Fruit fly (Drosophila melanogaster) whole organism, prepupa: ENCODE data around the gene CG18754.
A peak's percentile ranks its signal among the peaks of the same experiment; 100 is the strongest.

Source experiments
- Blimp-1 ChIP-seq: fragments of 200-800 bp; sonication (Bioruptor generic); optimal IDR thresholded peaks from 3 replicates; lab custom pipeline; 2017; ENCODE audit warnings: missing biosample characterization, missing genetic modification characterization, mild to moderate bottlenecking, moderate library complexity, missing genetic modification reagents
- CG10631 ChIP-seq: fragments of 200-800 bp; sonication (Bioruptor generic); optimal IDR thresholded peaks from 2 replicates; lab custom pipeline; 2016; ENCODE audit warnings: missing biosample characterization, missing genetic modification characterization
- CG10669 ChIP-seq: fragments of 200-800 bp; sonication (Bioruptor generic); optimal IDR thresholded peaks from 3 replicates; lab custom pipeline; 2018; ENCODE audit warnings: missing biosample characterization, mild to moderate bottlenecking, missing genetic modification characterization, moderate library complexity
- CG11294 ChIP-seq: fragments of 200-800 bp; sonication (Bioruptor generic); IDR thresholded peaks from 2 replicates; pipeline ENCODE4 v1.3.6; 2022; ENCODE audit warnings: missing biosample characterization, missing genetic modification characterization
- CG11762 ChIP-seq: fragments of 200-800 bp; sonication (Bioruptor generic); optimal IDR thresholded peaks from 3 replicates; lab custom pipeline; 2016; ENCODE audit warnings: missing biosample characterization, missing genetic modification characterization; ENCODE audit not compliant: insufficient read depth
- CG11902 ChIP-seq: fragments of 200-800 bp; sonication (Bioruptor generic); optimal IDR thresholded peaks from 3 replicates; lab custom pipeline; 2016; ENCODE audit warnings: missing biosample characterization, missing genetic modification characterization
- CG15336 ChIP-seq: fragments of 200-800 bp; sonication (Bioruptor generic); IDR thresholded peaks from 2 replicates; pipeline ENCODE4 v1.3.6; 2022; ENCODE audit warnings: missing biosample characterization, missing genetic modification characterization
- CG16779 ChIP-seq: fragments of 200-800 bp; sonication (Bioruptor generic); optimal IDR thresholded peaks from 3 replicates; lab custom pipeline; 2017; ENCODE audit warnings: missing biosample characterization, mild to moderate bottlenecking, missing genetic modification characterization
- CG3032 ChIP-seq: fragments of 200-800 bp; optimal IDR thresholded peaks from 2 replicates; lab custom pipeline; 2019; ENCODE audit warnings: missing biosample characterization, mild to moderate bottlenecking, missing genetic modification characterization, moderate library complexity
- CG31627 ChIP-seq: fragments of 200-800 bp; sonication (Bioruptor generic); optimal IDR thresholded peaks from 3 replicates; lab custom pipeline; 2016; ENCODE audit warnings: missing biosample characterization, missing genetic modification characterization
- CG32006 ChIP-seq: fragments of 200-800 bp; sonication (Bioruptor generic); optimal IDR thresholded peaks from 3 replicates; lab custom pipeline; 2017; ENCODE audit warnings: missing biosample characterization, mild to moderate bottlenecking, missing genetic modification characterization
- CG34406 ChIP-seq: fragments of 200-800 bp; sonication (Bioruptor generic); optimal IDR thresholded peaks from 3 replicates; lab custom pipeline; 2016; ENCODE audit warnings: missing biosample characterization, missing genetic modification characterization
- CG3919 ChIP-seq: fragments of 200-800 bp; sonication (Bioruptor generic); optimal IDR thresholded peaks from 3 replicates; lab custom pipeline; 2016; ENCODE audit warnings: missing biosample characterization, missing genetic modification characterization
- CG4318 ChIP-seq: fragments of 200-800 bp; sonication (Bioruptor generic); optimal IDR thresholded peaks from 3 replicates; lab custom pipeline; 2017; ENCODE audit warnings: missing biosample characterization, mild to moderate bottlenecking, missing genetic modification characterization
- CG6163 ChIP-seq: fragments of 200-800 bp; sonication (Bioruptor generic); IDR thresholded peaks from 3 replicates; pipeline ENCODE4 v1.3.6; 2022; ENCODE audit warnings: missing biosample characterization, missing genetic modification characterization
- CG6276 ChIP-seq: fragments of 200-800 bp; sonication (Bioruptor generic); optimal IDR thresholded peaks from 2 replicates; lab custom pipeline; 2017; ENCODE audit warnings: missing biosample characterization, mild to moderate bottlenecking, missing genetic modification characterization
- CG6792 ChIP-seq: fragments of 200-800 bp; sonication (Bioruptor generic); optimal IDR thresholded peaks from 3 replicates; lab custom pipeline; 2016; ENCODE audit warnings: missing biosample characterization, missing genetic modification characterization
- CG6808 ChIP-seq: fragments of 200-800 bp; sonication (Bioruptor generic); optimal IDR thresholded peaks from 3 replicates; lab custom pipeline; 2017; ENCODE audit warnings: missing biosample characterization, missing genetic modification characterization, mild to moderate bottlenecking, moderate library complexity, missing genetic modification reagents
- CG6854 ChIP-seq: fragments of 200-800 bp; sonication (Bioruptor generic); optimal IDR thresholded peaks from 2 replicates; lab custom pipeline; 2017; ENCODE audit warnings: missing biosample characterization, mild to moderate bottlenecking, missing genetic modification characterization
- CG7368 ChIP-seq: fragments of 200-800 bp; sonication (Bioruptor generic); optimal IDR thresholded peaks from 3 replicates; lab custom pipeline; 2016; ENCODE audit warnings: missing biosample characterization, missing genetic modification characterization
- CG8119 ChIP-seq: fragments of 200-800 bp; sonication (Bioruptor generic); IDR thresholded peaks from 3 replicates; pipeline ENCODE4 v1.3.6; 2022; ENCODE audit warnings: missing biosample characterization, missing genetic modification characterization
- CG8319 ChIP-seq: fragments of 200-800 bp; sonication (Bioruptor generic); optimal IDR thresholded peaks from 3 replicates; lab custom pipeline; 2016; ENCODE audit warnings: missing biosample characterization, missing genetic modification characterization
- CG8632 ChIP-seq: fragments of 200-800 bp; sonication (Bioruptor generic); optimal IDR thresholded peaks from 3 replicates; lab custom pipeline; 2016; ENCODE audit warnings: missing biosample characterization, missing genetic modification characterization
- CG9139 ChIP-seq: fragments of 200-800 bp; sonication (Bioruptor generic); optimal IDR thresholded peaks from 3 replicates; lab custom pipeline; 2017; ENCODE audit warnings: missing biosample characterization, mild to moderate bottlenecking, missing genetic modification characterization
- Eip75B ChIP-seq: fragments of 200-800 bp; sonication (Bioruptor generic); optimal IDR thresholded peaks from 3 replicates; lab custom pipeline; 2016; ENCODE audit warnings: missing biosample characterization, missing genetic modification characterization
- Eip78C ChIP-seq: fragments of 200-800 bp; sonication (Bioruptor generic); peaks from one replicate; lab custom pipeline; 2016; ENCODE audit warnings: missing biosample characterization, missing genetic modification characterization
- Eip93F ChIP-seq: fragments of 200-800 bp; sonication (Bioruptor generic); optimal IDR thresholded peaks from 2 replicates; lab custom pipeline; 2016; ENCODE audit warnings: missing biosample characterization, mild to moderate bottlenecking, missing genetic modification characterization
- Ets21C ChIP-seq: fragments of 200-800 bp; sonication (Bioruptor generic); optimal IDR thresholded peaks from 3 replicates; lab custom pipeline; 2016; ENCODE audit warnings: missing biosample characterization, missing genetic modification characterization
- Ets96B ChIP-seq: fragments of 200-800 bp; optimal IDR thresholded peaks from 2 replicates; lab custom pipeline; 2019; ENCODE audit warnings: missing biosample characterization, mild to moderate bottlenecking, missing genetic modification characterization, moderate library complexity
- Gug ChIP-seq: fragments of 200-800 bp; sonication (Bioruptor generic); IDR thresholded peaks from 2 replicates; pipeline ENCODE4 v1.3.6; 2022; ENCODE audit warnings: missing biosample characterization, missing genetic modification characterization
- Hr38 ChIP-seq: sonication (Bioruptor generic); optimal IDR thresholded peaks from 2 replicates; lab custom pipeline; 2016; ENCODE audit warnings: missing biosample characterization, missing genetic modification characterization
- Hr39 ChIP-seq: fragments of 200-800 bp; sonication (Bioruptor generic); optimal IDR thresholded peaks from 2 replicates; lab custom pipeline; 2016; ENCODE audit warnings: missing biosample characterization, missing genetic modification characterization
- Hr4 ChIP-seq: fragments of 200-800 bp; sonication (Bioruptor generic); optimal IDR thresholded peaks from 3 replicates; lab custom pipeline; 2016; ENCODE audit warnings: missing biosample characterization, missing genetic modification characterization
- Lpt ChIP-seq: fragments of 200-800 bp; sonication (Bioruptor generic); optimal IDR thresholded peaks from 3 replicates; lab custom pipeline; 2016; ENCODE audit warnings: missing biosample characterization, missing genetic modification characterization
- Met ChIP-seq: fragments of 200-800 bp; sonication (Bioruptor generic); optimal IDR thresholded peaks from 3 replicates; lab custom pipeline; 2016; ENCODE audit warnings: missing biosample characterization, missing genetic modification characterization
- OdsH ChIP-seq: fragments of 200-800 bp; sonication (Bioruptor generic); optimal IDR thresholded peaks from 3 replicates; lab custom pipeline; 2016; ENCODE audit warnings: missing biosample characterization, missing genetic modification characterization
- Smox ChIP-seq: fragments of 200-800 bp; sonication (Bioruptor generic); optimal IDR thresholded peaks from 3 replicates; lab custom pipeline; 2016; ENCODE audit warnings: missing biosample characterization, missing genetic modification characterization
- Sox102F ChIP-seq: fragments of 200-800 bp; sonication (Bioruptor generic); optimal IDR thresholded peaks from 2 replicates; lab custom pipeline; 2016; ENCODE audit warnings: missing biosample characterization, mild to moderate bottlenecking, missing genetic modification characterization
- Sox14 ChIP-seq: fragments of 200-800 bp; sonication (Bioruptor generic); optimal IDR thresholded peaks from 3 replicates; lab custom pipeline; 2016; ENCODE audit warnings: missing biosample characterization, missing genetic modification characterization
- Sox15 ChIP-seq: fragments of 200-800 bp; sonication (Bioruptor generic); optimal IDR thresholded peaks from 3 replicates; lab custom pipeline; 2016; ENCODE audit warnings: missing biosample characterization, missing genetic modification characterization
- achi ChIP-seq: fragments of 200-800 bp; sonication (Bioruptor generic); optimal IDR thresholded peaks from 3 replicates; lab custom pipeline; 2016; ENCODE audit warnings: missing biosample characterization, missing genetic modification characterization
- acj6 ChIP-seq: fragments of 200-800 bp; sonication (Bioruptor generic); optimal IDR thresholded peaks from 3 replicates; lab custom pipeline; 2016; ENCODE audit warnings: missing biosample characterization, missing genetic modification characterization
- dsx ChIP-seq: fragments of 200-800 bp; optimal IDR thresholded peaks from 3 replicates; lab custom pipeline; 2019; ENCODE audit warnings: missing biosample characterization, mild to moderate bottlenecking, missing genetic modification characterization, moderate library complexity; ENCODE audit not compliant: poor library complexity, severe bottlenecking
- esn ChIP-seq: fragments of 200-800 bp; sonication (Bioruptor generic); optimal IDR thresholded peaks from 2 replicates; lab custom pipeline; 2016; ENCODE audit warnings: missing biosample characterization, mild to moderate bottlenecking, missing genetic modification characterization, moderate library complexity
- fd59A ChIP-seq: fragments of 200-800 bp; sonication (Bioruptor generic); optimal IDR thresholded peaks from 2 replicates; lab custom pipeline; 2017; ENCODE audit warnings: missing biosample characterization, mild to moderate bottlenecking, missing genetic modification characterization, missing genetic modification reagents
- fd85E ChIP-seq: fragments of 200-800 bp; sonication (Bioruptor generic); optimal IDR thresholded peaks from 3 replicates; lab custom pipeline; 2016; ENCODE audit warnings: missing biosample characterization, missing genetic modification characterization
- lz ChIP-seq: fragments of 200-800 bp; sonication (Bioruptor generic); optimal IDR thresholded peaks from 3 replicates; lab custom pipeline; 2016; ENCODE audit warnings: missing biosample characterization, missing genetic modification characterization
- pdm3 ChIP-seq: fragments of 200-800 bp; sonication (Bioruptor generic); optimal IDR thresholded peaks from 3 replicates; lab custom pipeline; 2016; ENCODE audit warnings: missing biosample characterization, missing genetic modification characterization
- salr ChIP-seq, 2 experiments: fragments of 200-800 bp; sonication (Bioruptor generic); optimal IDR thresholded peaks; 3 replicates each; lab custom pipeline; 2016 to 2018; ENCODE audit warnings: missing biosample characterization in 2 of 2, missing genetic modification characterization in 2 of 2, mild to moderate bottlenecking in 1 of 2
- spab ChIP-seq: fragments of 200-800 bp; sonication (Bioruptor generic); optimal IDR thresholded peaks from 2 replicates; lab custom pipeline; 2017; ENCODE audit warnings: missing biosample characterization, mild to moderate bottlenecking, missing genetic modification characterization, missing genetic modification reagents
- svp ChIP-seq: fragments of 200-800 bp; sonication (Bioruptor generic); peaks from one replicate; lab custom pipeline; 2016; ENCODE audit warnings: missing biosample characterization, missing genetic modification characterization
- topi ChIP-seq: fragments of 200-800 bp; sonication (Bioruptor generic); optimal IDR thresholded peaks from 3 replicates; lab custom pipeline; 2016; ENCODE audit warnings: missing biosample characterization, missing genetic modification characterization
- vri ChIP-seq: fragments of 200-800 bp; sonication (Bioruptor generic); optimal IDR thresholded peaks from 3 replicates; lab custom pipeline; 2016; ENCODE audit warnings: missing biosample characterization, mild to moderate bottlenecking, missing genetic modification characterization

The CG18754 gene

dm6 chr3R:23713901-23714300 is 30.0 kb downstream of the CG18754 start:
- peak; percentile 84 for TF ChIP-seq CG10631 (GFP tag; lab: Kevin White, UChicago)
- TF ChIP-seq Ets21C = peak; percentile 85
- TF ChIP-seq Eip93F (GFP tag; lab: Kevin White, UChicago) = peak; percentile 69
- TF ChIP-seq Lpt = peak; percentile 46
- TF ChIP-seq CG3919 (GFP tag; lab: Kevin White, UChicago) = peak; percentile 69
- peak; percentile 65 for TF ChIP-seq Hr4
- peak; percentile 70 for TF ChIP-seq CG6163 (GFP tag; lab: Robert Waterston, UW)
- TF ChIP-seq svp (GFP tag; lab: Kevin White, UChicago) = peak; percentile 93
- TF ChIP-seq CG8119 (GFP tag; lab: Robert Waterston, UW) = peak; percentile 63
- peak; percentile 56 for TF ChIP-seq CG7368 (GFP tag; lab: Kevin White, UChicago)
- peak; percentile 63 for TF ChIP-seq Sox15 (GFP tag; lab: Kevin White, UChicago)
- TF ChIP-seq vri (GFP tag; lab: Kevin White, UChicago) = peak; percentile 89
- peak; percentile 77 for TF ChIP-seq CG8632 (GFP tag; lab: Kevin White, UChicago)
- peak; percentile 64 for TF ChIP-seq CG6808 (GFP tag; lab: Kevin White, UChicago)
- peak; percentile 38 for TF ChIP-seq fd59A (GFP tag; lab: Kevin White, UChicago)
- peak; percentile 79 for TF ChIP-seq pdm3
- TF ChIP-seq CG34406 (GFP tag; lab: Kevin White, UChicago) = peak; percentile 82
- TF ChIP-seq Blimp-1 = peak; percentile 11
- peak; percentile 21 for TF ChIP-seq CG8319 (GFP tag; lab: Kevin White, UChicago)
- TF ChIP-seq dsx (GFP tag; lab: Kevin White, UChicago) = peak; percentile 41
- TF ChIP-seq lz (GFP tag; lab: Kevin White, UChicago) = peak; percentile 88
- peak; percentile 77 for TF ChIP-seq OdsH (GFP tag; lab: Kevin White, UChicago)
- TF ChIP-seq acj6 (GFP tag; lab: Kevin White, UChicago) = peak; percentile 85
- no peak for TF ChIP-seq Eip78C (GFP tag; lab: Kevin White, UChicago)
- TF ChIP-seq CG6792 (GFP tag; lab: Kevin White, UChicago) = peak; percentile 85
- peak; percentile 79 for TF ChIP-seq achi (GFP tag; lab: Kevin White, UChicago)
- TF ChIP-seq salr (GFP tag; optimal IDR thresholded peaks at IDR 0.05; lab: Kevin White, UChicago) = peak; percentile 24 to 47
- TF ChIP-seq Hr39 = peak; percentile 91
- TF ChIP-seq Hr38 (GFP tag; lab: Kevin White, UChicago) = no peak
- TF ChIP-seq CG15336 = peak; percentile 61
- peak; percentile 59 for TF ChIP-seq CG32006
- no peak for TF ChIP-seq CG16779 (tag; lab: Kevin White, UChicago)
- peak; percentile 90 for TF ChIP-seq CG31627
- peak; percentile 82 for TF ChIP-seq Sox102F (GFP tag; lab: Kevin White, UChicago)
- TF ChIP-seq topi (GFP tag; lab: Kevin White, UChicago) = peak; percentile 88
- peak; percentile 63 for TF ChIP-seq spab (GFP tag; lab: Kevin White, UChicago)
- TF ChIP-seq Sox14 (GFP tag; lab: Kevin White, UChicago) = peak; percentile 84
- TF ChIP-seq Ets96B (tag; lab: Kevin White, UChicago) = peak; percentile 51
- no peak for TF ChIP-seq CG6276 (GFP tag; lab: Kevin White, UChicago)
- peak; percentile 52 for TF ChIP-seq CG9139 (GFP tag; lab: Kevin White, UChicago)
- peak; percentile 57 for TF ChIP-seq CG11762 (GFP tag; lab: Kevin White, UChicago)
- TF ChIP-seq Met (GFP tag; lab: Kevin White, UChicago) = peak; percentile 90
- peak; percentile 67 for TF ChIP-seq CG11902 (GFP tag; lab: Kevin White, UChicago)
- TF ChIP-seq Smox (GFP tag; lab: Kevin White, UChicago) = peak; percentile 85
- peak; percentile 93 for TF ChIP-seq esn (GFP tag; lab: Kevin White, UChicago)
- no peak for TF ChIP-seq fd85E
- peak; percentile 66 for TF ChIP-seq CG10669 (GFP tag; lab: Kevin White, UChicago)
- peak; percentile 56 for TF ChIP-seq Gug
- peak; percentile 38 for TF ChIP-seq CG6854 (GFP tag; lab: Kevin White, UChicago)
- TF ChIP-seq CG4318 (GFP tag; lab: Kevin White, UChicago) = no peak
- TF ChIP-seq Eip75B (GFP tag; lab: Kevin White, UChicago) = peak; percentile 85
- TF ChIP-seq CG11294 = no peak
- peak; percentile 29 for TF ChIP-seq CG3032 (tag; lab: Kevin White, UChicago)
